Worm (Caenorhabditis elegans) whole organism, L3 larva: Measurements from ENCODE around the gene K04C2.8.

Source experiments
- ama-1 ChIP-seq: fragments of 150-350 bp; optimal IDR thresholded peaks from 2 replicates; lab custom pipeline; 2018
- ceh-28 ChIP-seq: fragments of 150-350 bp; optimal IDR thresholded peaks from 2 replicates; lab custom pipeline; 2014; ENCODE audit warnings: missing biosample characterization, missing genetic modification reagents, missing genetic modification characterization
- daf-12 ChIP-seq: fragments of 150-350 bp; optimal IDR thresholded peaks from 2 replicates; lab custom pipeline; 2014; ENCODE audit warnings: missing biosample characterization, missing genetic modification reagents, missing genetic modification characterization
- elt-3 ChIP-seq, 3 experiments: fragments of 150-350 bp in 1 of 3; sonication (generic microtip) in 2 of 3; optimal IDR thresholded peaks; 2 replicates in 2 of 3; 4 replicates in 1 of 3; lab custom pipeline; 2014 to 2017; ENCODE audit warnings: missing biosample characterization in 3 of 3, missing genetic modification characterization in 3 of 3
- fkh-10 ChIP-seq: sonication (generic microtip); optimal IDR thresholded peaks from 2 replicates; lab custom pipeline; 2017; ENCODE audit warnings: missing biosample characterization, missing genetic modification reagents, missing genetic modification characterization
- nhr-23 ChIP-seq: fragments of 150-350 bp; optimal IDR thresholded peaks from 2 replicates; lab custom pipeline; 2014; ENCODE audit warnings: missing biosample characterization, missing genetic modification reagents, missing genetic modification characterization

DNA sequence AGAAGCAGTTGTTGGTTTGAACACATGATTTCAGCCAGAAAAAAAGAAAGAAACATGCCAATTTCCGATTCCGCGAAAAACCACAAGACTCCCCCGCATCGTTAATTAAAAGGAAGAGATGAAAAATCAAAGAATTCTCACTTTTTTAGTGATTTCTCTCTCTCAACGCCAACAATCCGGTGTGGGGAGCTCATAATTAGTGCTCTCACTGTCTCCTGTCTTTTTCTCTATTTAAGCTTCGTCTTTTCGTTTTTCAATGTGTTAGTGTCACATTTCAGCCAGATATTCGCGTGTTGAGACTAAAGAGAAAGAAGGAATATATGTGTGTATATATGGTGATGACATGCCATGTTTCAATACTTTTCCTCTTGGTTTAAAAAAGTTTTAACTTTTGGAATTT lies 3.6 kb downstream of the K04C2.8 start:
- no peak for TF ChIP-seq elt-3 (tag; optimal IDR thresholded peaks at IDR 0.05; lab: Kevin White, UChicago)
- TF ChIP-seq ama-1 (lab: Kevin White, UChicago): no peak
- TF ChIP-seq ceh-28 (tag; lab: Kevin White, UChicago): no peak
- no peak for TF ChIP-seq daf-12 (tag; lab: Kevin White, UChicago)
- TF ChIP-seq nhr-23: no peak
- no peak for TF ChIP-seq fkh-10 (GFP tag; lab: Kevin White, UChicago)
